Worm (Caenorhabditis elegans) whole organism, L1 larva: ENCODE data around the gene sre-8.

ENCODE experiments used
- C04F5.9 ChIP-seq: sonication (generic microtip); optimal IDR thresholded peaks from 2 replicates; lab custom pipeline; 2016; ENCODE audit warnings: missing genetic modification characterization, missing compliant biosample characterization
- F16B12.6 ChIP-seq: fragments of 150-350 bp; optimal IDR thresholded peaks from 2 replicates; lab custom pipeline; 2014; ENCODE audit warnings: missing biosample characterization, missing genetic modification characterization
- aha-1 ChIP-seq: fragments of 150-350 bp; optimal IDR thresholded peaks from 2 replicates; lab custom pipeline; 2014; ENCODE audit warnings: missing biosample characterization, missing genetic modification characterization
- alr-1 ChIP-seq: fragments of 200-800 bp; sonication (Bioruptor generic); optimal IDR thresholded peaks from 2 replicates; lab custom pipeline; 2018; ENCODE audit warnings: borderline replicate concordance, mild to moderate bottlenecking, missing genetic modification characterization, missing compliant biosample characterization
- ama-1 ChIP-seq: fragments of 150-350 bp; optimal IDR thresholded peaks from 2 replicates; lab custom pipeline; 2014
- ceh-63 ChIP-seq: fragments of 200-800 bp; sonication (Bioruptor generic); optimal IDR thresholded peaks from 2 replicates; lab custom pipeline; 2018; ENCODE audit warnings: mild to moderate bottlenecking, missing genetic modification characterization, missing compliant biosample characterization
- ceh-8 ChIP-seq: fragments of 200-800 bp; sonication (Bioruptor generic); optimal IDR thresholded peaks from 2 replicates; lab custom pipeline; 2018; ENCODE audit warnings: mild to moderate bottlenecking, missing genetic modification characterization, moderate library complexity, missing compliant biosample characterization
- ces-1 ChIP-seq: fragments of 150-350 bp; optimal IDR thresholded peaks from 2 replicates; lab custom pipeline; 2014; ENCODE audit warnings: missing biosample characterization, missing genetic modification reagents, missing genetic modification characterization
- elt-2 ChIP-seq: sonication (generic microtip); optimal IDR thresholded peaks from 2 replicates; lab custom pipeline; 2016; ENCODE audit warnings: missing genetic modification characterization, mild to moderate bottlenecking, inconsistent platforms, missing compliant biosample characterization, missing genetic modification reagents
- elt-3 ChIP-seq, 6 experiments: fragments of 150-350 bp in 1 of 6; sonication (generic microtip); optimal IDR thresholded peaks; 2 replicates each; lab custom pipeline; 2017 to 2018; ENCODE audit warnings: missing biosample characterization in 6 of 6, missing genetic modification characterization in 6 of 6, inconsistent platforms in 1 of 6
- fkh-10 ChIP-seq: sonication (generic microtip); optimal IDR thresholded peaks from 2 replicates; lab custom pipeline; 2017; ENCODE audit warnings: missing biosample characterization, missing genetic modification reagents, missing genetic modification characterization
- fkh-8 ChIP-seq: sonication (generic microtip); optimal IDR thresholded peaks from 2 replicates; lab custom pipeline; 2016; ENCODE audit warnings: mild to moderate bottlenecking, missing genetic modification characterization, missing compliant biosample characterization
- grh-1 ChIP-seq: fragments of 200-800 bp; sonication (Bioruptor generic); IDR thresholded peaks from 2 replicates; pipeline ENCODE4 v1.3.6; 2022; ENCODE audit warnings: missing genetic modification reagents, missing genetic modification characterization, missing compliant biosample characterization
- hlh-17 ChIP-seq: fragments of 200-800 bp; sonication (Bioruptor generic); optimal IDR thresholded peaks from 2 replicates; lab custom pipeline; 2018; ENCODE audit warnings: missing genetic modification characterization, mild to moderate bottlenecking, missing compliant biosample characterization, moderate library complexity, borderline replicate concordance
- isw-1 ChIP-seq: fragments of 200-800 bp; sonication (Bioruptor generic); IDR thresholded peaks from 2 replicates; pipeline ENCODE4 v1.3.6; 2022; ENCODE audit warnings: missing genetic modification characterization, missing compliant biosample characterization
- jun-1 ChIP-seq: fragments of 150-350 bp; optimal IDR thresholded peaks from 2 replicates; lab custom pipeline; 2014; ENCODE audit warnings: missing biosample characterization, missing genetic modification reagents, missing genetic modification characterization
- lin-13 ChIP-seq: fragments of 150-350 bp; optimal IDR thresholded peaks from 2 replicates; lab custom pipeline; 2014; ENCODE audit warnings: missing biosample characterization, missing genetic modification reagents, missing genetic modification characterization
- lin-39 ChIP-seq: fragments of 150-350 bp; optimal IDR thresholded peaks from 2 replicates; lab custom pipeline; 2014; ENCODE audit warnings: missing biosample characterization, missing genetic modification reagents, missing genetic modification characterization
- lsy-2 ChIP-seq, 2 experiments: fragments of 150-350 bp; optimal IDR thresholded peaks; 2 replicates each; lab custom pipeline; 2014; ENCODE audit warnings: missing biosample characterization in 2 of 2, missing genetic modification characterization in 2 of 2
- mdl-1 ChIP-seq, 2 experiments: fragments of 150-350 bp; optimal IDR thresholded peaks; 2 replicates each; lab custom pipeline; 2014 to 2017; ENCODE audit warnings: missing biosample characterization in 2 of 2, missing genetic modification characterization in 2 of 2, inconsistent platforms in 1 of 2
- mef-2 ChIP-seq: fragments of 150-350 bp; optimal IDR thresholded peaks from 2 replicates; lab custom pipeline; 2014; ENCODE audit warnings: missing biosample characterization, missing genetic modification characterization
- mep-1 ChIP-seq: fragments of 150-350 bp; optimal IDR thresholded peaks from 2 replicates; lab custom pipeline; 2014; ENCODE audit warnings: missing biosample characterization, missing genetic modification characterization
- nhr-19 ChIP-seq: fragments of 200-800 bp; sonication (Bioruptor generic); conservative IDR thresholded peaks from 2 replicates; pipeline ENCODE4 v1.3.6; 2022; ENCODE audit warnings: missing genetic modification characterization, missing compliant biosample characterization
- nhr-20 ChIP-seq: sonication (generic microtip); optimal IDR thresholded peaks from 2 replicates; lab custom pipeline; 2016; ENCODE audit warnings: mild to moderate bottlenecking, missing genetic modification characterization, missing compliant biosample characterization
- nhr-71 ChIP-seq: sonication (generic microtip); optimal IDR thresholded peaks from 2 replicates; lab custom pipeline; 2016; ENCODE audit warnings: mild to moderate bottlenecking, missing genetic modification characterization, moderate library complexity, missing compliant biosample characterization
- nhr-85 ChIP-seq: sonication (generic microtip); peaks from one replicate; lab custom pipeline; 2016; ENCODE audit warnings: missing genetic modification characterization, inconsistent platforms, missing compliant biosample characterization
- pag-3 ChIP-seq: sonication (generic microtip); optimal IDR thresholded peaks from 2 replicates; lab custom pipeline; 2017; ENCODE audit warnings: missing genetic modification characterization, mild to moderate bottlenecking, missing compliant biosample characterization, antibody characterized with exemption, borderline replicate concordance; ENCODE audit not compliant: insufficient read depth
- pax-3 ChIP-seq: fragments of 200-800 bp; sonication (Bioruptor generic); optimal IDR thresholded peaks from 2 replicates; lab custom pipeline; 2018; ENCODE audit warnings: mild to moderate bottlenecking, missing genetic modification characterization, moderate library complexity, missing compliant biosample characterization
- rnt-1 ChIP-seq: sonication (generic microtip); optimal IDR thresholded peaks from 2 replicates; lab custom pipeline; 2016; ENCODE audit warnings: mild to moderate bottlenecking, missing genetic modification characterization, moderate library complexity, missing compliant biosample characterization
- skn-1 ChIP-seq: fragments of 150-350 bp; optimal IDR thresholded peaks from 2 replicates; lab custom pipeline; 2014; ENCODE audit warnings: missing biosample characterization, missing genetic modification characterization
- sup-37 ChIP-seq: fragments of 200-800 bp; sonication (Bioruptor generic); optimal IDR thresholded peaks from 2 replicates; lab custom pipeline; 2018; ENCODE audit warnings: mild to moderate bottlenecking, missing genetic modification characterization, missing compliant biosample characterization
- tbx-2 ChIP-seq: sonication (generic microtip); optimal IDR thresholded peaks from 2 replicates; lab custom pipeline; 2016; ENCODE audit warnings: missing genetic modification characterization, missing compliant biosample characterization
- unc-62 ChIP-seq: fragments of 150-350 bp; optimal IDR thresholded peaks from 2 replicates; lab custom pipeline; 2014; ENCODE audit warnings: missing biosample characterization, missing genetic modification reagents, missing genetic modification characterization
- vab-15 ChIP-seq: sonication (generic microtip); optimal IDR thresholded peaks from 2 replicates; lab custom pipeline; 2017; ENCODE audit warnings: missing genotype, mild to moderate bottlenecking, missing genetic modification characterization, missing compliant biosample characterization
- xbp-1 ChIP-seq: sonication (generic microtip); optimal IDR thresholded peaks from 2 replicates; lab custom pipeline; 2016; ENCODE audit warnings: missing genetic modification characterization, missing compliant biosample characterization
- zip-4 ChIP-seq: fragments of 200-800 bp; sonication (Bioruptor generic); optimal IDR thresholded peaks from 2 replicates; lab custom pipeline; 2018; ENCODE audit warnings: mild to moderate bottlenecking, missing genetic modification characterization, moderate library complexity, missing compliant biosample characterization
- ztf-11 ChIP-seq, 2 experiments: sonication (generic microtip); optimal IDR thresholded peaks; 2 replicates each; lab custom pipeline; 2016 to 2017; ENCODE audit warnings: missing genetic modification characterization in 2 of 2, missing biosample characterization in 1 of 2, missing compliant biosample characterization in 1 of 2
- ztf-4 ChIP-seq: fragments of 150-350 bp; optimal IDR thresholded peaks from 2 replicates; lab custom pipeline; 2014; ENCODE audit warnings: missing biosample characterization, missing genetic modification characterization

Gene sre-8

ce11 chrV:14282222-14282709 is 25.4 kb downstream of the sre-8 start, which contains the start of the genes srt-74 and F40G12.9:
TSS of gene srt-74 (minus strand) at chrV:14282322.
TSS of gene F40G12.9 (plus strand) at chrV:14282659.
- TF ChIP-seq elt-2 (tag; lab: Kevin White, UChicago) (no peak), skn-1 (tag; lab: Kevin White, UChicago) (no peak), nhr-71 (tag; lab: Kevin White, UChicago) (no peak), C04F5.9 (tag; lab: Kevin White, UChicago) (no peak), pag-3 (tag; lab: Kevin White, UChicago) (no peak), lsy-2 (tag; optimal IDR thresholded peaks at IDR 0.05; lab: Kevin White, UChicago) (no peak)
- TF ChIP-seq, all 84 proteins: peak for 0

- TF ChIP-seq rnt-1 (tag; lab: Kevin White, UChicago) (no peak), lin-13 (GFP tag; lab: Kevin White, UChicago) (no peak), ztf-11 (tag; optimal IDR thresholded peaks at IDR 0.05; lab: Kevin White, UChicago) (no peak), nhr-85 (no peak), elt-3 (tag; optimal IDR thresholded peaks at IDR 0.05; lab: Kevin White, UChicago) (no peak), lin-39 (tag; lab: Kevin White, UChicago) (no peak), vab-15 (tag; lab: Kevin White, UChicago) (no peak), ztf-4 (no peak), mdl-1 (tag; optimal IDR thresholded peaks at IDR 0.05; lab: Kevin White, UChicago) (no peak), skn-1 (tag; lab: Kevin White, UChicago) (no peak), isw-1 (no peak), F16B12.6 (no peak), fkh-10 (GFP tag; lab: Kevin White, UChicago) (no peak)
- TF ChIP-seq, all 84 proteins: peak for 0
Observed at ce11 chrV:14283241-14283640, 26.3 kb downstream of the sre-8 start, which contains the start of gene F40G12.10. TSS of gene F40G12.10 (plus strand) at chrV:14283541.

ce11 chrV:14285803-14286202 is 28.9 kb downstream of the sre-8 start, which contains the start of gene F40G12.11:
TSS of gene F40G12.11 (plus strand) at chrV:14286171.
- TF ChIP-seq nhr-20 (tag; lab: Kevin White, UChicago) (no peak), xbp-1 (tag; lab: Kevin White, UChicago) (no peak), fkh-10 (GFP tag; lab: Kevin White, UChicago) (no peak), ceh-63 (no peak), pax-3 (tag; lab: Kevin White, UChicago) (no peak), hlh-17 (GFP tag; lab: Kevin White, UChicago) (no peak), mep-1 (tag; lab: Kevin White, UChicago) (no peak), nhr-19 (GFP tag; lab: Robert Waterston, UW) (no peak), tbx-2 (tag; lab: Kevin White, UChicago) (no peak), ceh-8 (GFP tag; lab: Kevin White, UChicago) (no peak)

ce11 chrV:14289363-14289762 is 32.5 kb downstream of the sre-8 start, which contains the start of gene F14D7.1:
TSS of gene F14D7.1 (minus strand) at chrV:14289463.
- no peak for TF ChIP-seq fkh-8 (tag; lab: Kevin White, UChicago)
- no peak for TF ChIP-seq ztf-11 (tag; optimal IDR thresholded peaks at IDR 0.05; lab: Kevin White, UChicago)
- TF ChIP-seq ceh-63 = no peak
- TF ChIP-seq jun-1 (tag; lab: Kevin White, UChicago) = no peak
- TF ChIP-seq aha-1 (tag; lab: Kevin White, UChicago) = no peak
- no peak for TF ChIP-seq C04F5.9 (tag; lab: Kevin White, UChicago)
- TF ChIP-seq alr-1 = no peak
- no peak for TF ChIP-seq sup-37 (GFP tag; lab: Kevin White, UChicago)
- TF ChIP-seq lin-39 (tag; lab: Kevin White, UChicago) = no peak
- no peak for TF ChIP-seq unc-62
- no peak for TF ChIP-seq ama-1
- TF ChIP-seq elt-2 (tag; lab: Kevin White, UChicago) = no peak
- no peak for TF ChIP-seq ces-1
- no peak for TF ChIP-seq elt-3 (tag; optimal IDR thresholded peaks at IDR 0.05; lab: Kevin White, UChicago)
- no peak for TF ChIP-seq mef-2 (tag; lab: Kevin White, UChicago)
- TF ChIP-seq nhr-19 (GFP tag; lab: Robert Waterston, UW) = no peak
- TF ChIP-seq zip-4 (GFP tag; lab: Kevin White, UChicago) = no peak
- no peak for TF ChIP-seq pag-3 (tag; lab: Kevin White, UChicago)
- TF ChIP-seq mep-1 (tag; lab: Kevin White, UChicago) = no peak
- TF ChIP-seq grh-1 (GFP tag; lab: Robert Waterston, UW) = no peak
